Worm (Caenorhabditis elegans) whole organism, midembryonic: ENCODE data around the gene hlh-19.

Experiments
- cog-1 ChIP-seq: sonication (generic microtip); optimal IDR thresholded peaks from 2 replicates; lab custom pipeline; 2016; ENCODE audit warnings: missing genetic modification characterization, missing compliant biosample characterization
- flt-1 ChIP-seq: fragments of 200-800 bp; sonication (Bioruptor generic); IDR thresholded peaks from 2 replicates; pipeline ENCODE4 v1.3.6; 2022; ENCODE audit warnings: missing genetic modification characterization, missing compliant biosample characterization
- klf-2 ChIP-seq: fragments of 200-800 bp; sonication (Bioruptor generic); conservative IDR thresholded peaks from 2 replicates; pipeline ENCODE4 v1.3.6; 2022; ENCODE audit warnings: missing genetic modification reagents, missing genetic modification characterization, missing compliant biosample characterization
- med-1 ChIP-seq: sonication (generic microtip); optimal IDR thresholded peaks from 2 replicates; lab custom pipeline; 2017; ENCODE audit warnings: missing genetic modification characterization, mild to moderate bottlenecking, missing compliant biosample characterization, antibody characterized with exemption, missing genetic modification reagents; ENCODE audit not compliant: insufficient read depth
- ref-1 ChIP-seq: fragments of 200-800 bp; sonication (Bioruptor generic); conservative IDR thresholded peaks from 2 replicates; pipeline ENCODE4 v1.3.6; 2022; ENCODE audit warnings: missing genetic modification reagents, missing genetic modification characterization, missing compliant biosample characterization
- tab-1 ChIP-seq: fragments of 200-800 bp; sonication (Bioruptor generic); IDR thresholded peaks from 2 replicates; pipeline ENCODE4 v1.3.6; 2022; ENCODE audit warnings: missing genetic modification characterization, missing compliant biosample characterization
- ztf-23 ChIP-seq: fragments of 200-800 bp; sonication (Bioruptor generic); IDR thresholded peaks from 2 replicates; pipeline ENCODE4 v1.3.6; 2022; ENCODE audit warnings: missing genetic modification reagents, missing genetic modification characterization, missing compliant biosample characterization
- ztf-29 ChIP-seq: fragments of 200-800 bp; sonication (Bioruptor generic); IDR thresholded peaks from 2 replicates; pipeline ENCODE4 v1.3.6; 2022; ENCODE audit warnings: missing genetic modification reagents, missing genetic modification characterization, missing compliant biosample characterization

DNA sequence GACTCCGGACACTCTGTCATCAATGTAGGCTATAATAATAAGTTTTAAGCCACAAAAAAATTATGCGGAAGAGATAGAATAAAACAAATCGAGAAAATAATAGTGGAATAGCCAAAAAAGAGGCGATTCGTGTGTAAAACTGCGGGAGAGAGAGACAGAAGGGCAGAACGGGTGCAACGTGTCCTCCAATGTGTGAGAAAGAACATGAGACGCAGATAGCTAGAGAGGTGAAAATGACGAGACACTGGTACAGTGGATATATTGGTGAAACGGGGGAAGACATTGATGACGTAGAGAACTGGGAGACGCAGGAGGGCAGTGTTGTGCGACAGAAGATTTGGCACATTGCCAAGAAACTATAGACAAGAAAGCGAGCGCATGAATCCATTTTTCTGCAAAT is 21.4 kb downstream of the hlh-19 start, which contains the start of gene F28C10.3:
- TF ChIP-seq ztf-29 (GFP tag; lab: Robert Waterston, UW) (no peak), med-1 (GFP tag; lab: Kevin White, UChicago) (no peak), flt-1 (no peak), tab-1 (GFP tag; lab: Robert Waterston, UW) (no peak), klf-2 (GFP tag; lab: Robert Waterston, UW) (no peak), ref-1 (GFP tag; lab: Robert Waterston, UW) (no peak), cog-1 (peak; percentile 68), ztf-23 (GFP tag; lab: Robert Waterston, UW) (0 out of 2 replicates have a peak, but pooled peaks have one; percentile 36)
